Fruit fly (Drosophila melanogaster) whole organism, prepupa: ENCODE data around the gene SWIP.

Experiments
- Blimp-1 ChIP-seq: fragments of 200-800 bp; sonication (Bioruptor generic); optimal IDR thresholded peaks from 3 replicates; lab custom pipeline; 2017; ENCODE audit warnings: missing biosample characterization, missing genetic modification characterization, mild to moderate bottlenecking, moderate library complexity, missing genetic modification reagents
- CG10631 ChIP-seq: fragments of 200-800 bp; sonication (Bioruptor generic); optimal IDR thresholded peaks from 2 replicates; lab custom pipeline; 2016; ENCODE audit warnings: missing biosample characterization, missing genetic modification characterization
- CG10669 ChIP-seq: fragments of 200-800 bp; sonication (Bioruptor generic); optimal IDR thresholded peaks from 3 replicates; lab custom pipeline; 2018; ENCODE audit warnings: missing biosample characterization, mild to moderate bottlenecking, missing genetic modification characterization, moderate library complexity
- CG11294 ChIP-seq: fragments of 200-800 bp; sonication (Bioruptor generic); IDR thresholded peaks from 2 replicates; pipeline ENCODE4 v1.3.6; 2022; ENCODE audit warnings: missing biosample characterization, missing genetic modification characterization
- CG11762 ChIP-seq: fragments of 200-800 bp; sonication (Bioruptor generic); optimal IDR thresholded peaks from 3 replicates; lab custom pipeline; 2016; ENCODE audit warnings: missing biosample characterization, missing genetic modification characterization; ENCODE audit not compliant: insufficient read depth
- CG11902 ChIP-seq: fragments of 200-800 bp; sonication (Bioruptor generic); optimal IDR thresholded peaks from 3 replicates; lab custom pipeline; 2016; ENCODE audit warnings: missing biosample characterization, missing genetic modification characterization
- CG15336 ChIP-seq: fragments of 200-800 bp; sonication (Bioruptor generic); IDR thresholded peaks from 2 replicates; pipeline ENCODE4 v1.3.6; 2022; ENCODE audit warnings: missing biosample characterization, missing genetic modification characterization
- CG1621 ChIP-seq: fragments of 200-800 bp; sonication (Bioruptor generic); optimal IDR thresholded peaks from 3 replicates; lab custom pipeline; 2018; ENCODE audit warnings: missing biosample characterization, mild to moderate bottlenecking, missing genetic modification characterization
- CG3032 ChIP-seq: fragments of 200-800 bp; optimal IDR thresholded peaks from 2 replicates; lab custom pipeline; 2019; ENCODE audit warnings: missing biosample characterization, mild to moderate bottlenecking, missing genetic modification characterization, moderate library complexity
- CG31627 ChIP-seq: fragments of 200-800 bp; sonication (Bioruptor generic); optimal IDR thresholded peaks from 3 replicates; lab custom pipeline; 2016; ENCODE audit warnings: missing biosample characterization, missing genetic modification characterization
- CG34406 ChIP-seq: fragments of 200-800 bp; sonication (Bioruptor generic); optimal IDR thresholded peaks from 3 replicates; lab custom pipeline; 2016; ENCODE audit warnings: missing biosample characterization, missing genetic modification characterization
- CG3919 ChIP-seq: fragments of 200-800 bp; sonication (Bioruptor generic); optimal IDR thresholded peaks from 3 replicates; lab custom pipeline; 2016; ENCODE audit warnings: missing biosample characterization, missing genetic modification characterization
- CG4318 ChIP-seq: fragments of 200-800 bp; sonication (Bioruptor generic); optimal IDR thresholded peaks from 3 replicates; lab custom pipeline; 2017; ENCODE audit warnings: missing biosample characterization, mild to moderate bottlenecking, missing genetic modification characterization
- CG6163 ChIP-seq: fragments of 200-800 bp; sonication (Bioruptor generic); IDR thresholded peaks from 3 replicates; pipeline ENCODE4 v1.3.6; 2022; ENCODE audit warnings: missing biosample characterization, missing genetic modification characterization
- CG6276 ChIP-seq: fragments of 200-800 bp; sonication (Bioruptor generic); optimal IDR thresholded peaks from 2 replicates; lab custom pipeline; 2017; ENCODE audit warnings: missing biosample characterization, mild to moderate bottlenecking, missing genetic modification characterization
- CG6808 ChIP-seq: fragments of 200-800 bp; sonication (Bioruptor generic); optimal IDR thresholded peaks from 3 replicates; lab custom pipeline; 2017; ENCODE audit warnings: missing biosample characterization, missing genetic modification characterization, mild to moderate bottlenecking, moderate library complexity, missing genetic modification reagents
- CG6854 ChIP-seq: fragments of 200-800 bp; sonication (Bioruptor generic); optimal IDR thresholded peaks from 2 replicates; lab custom pipeline; 2017; ENCODE audit warnings: missing biosample characterization, mild to moderate bottlenecking, missing genetic modification characterization
- CG7368 ChIP-seq: fragments of 200-800 bp; sonication (Bioruptor generic); optimal IDR thresholded peaks from 3 replicates; lab custom pipeline; 2016; ENCODE audit warnings: missing biosample characterization, missing genetic modification characterization
- CG8119 ChIP-seq: fragments of 200-800 bp; sonication (Bioruptor generic); IDR thresholded peaks from 3 replicates; pipeline ENCODE4 v1.3.6; 2022; ENCODE audit warnings: missing biosample characterization, missing genetic modification characterization
- CG8319 ChIP-seq: fragments of 200-800 bp; sonication (Bioruptor generic); optimal IDR thresholded peaks from 3 replicates; lab custom pipeline; 2016; ENCODE audit warnings: missing biosample characterization, missing genetic modification characterization
- CG8632 ChIP-seq: fragments of 200-800 bp; sonication (Bioruptor generic); optimal IDR thresholded peaks from 3 replicates; lab custom pipeline; 2016; ENCODE audit warnings: missing biosample characterization, missing genetic modification characterization
- CG9139 ChIP-seq: fragments of 200-800 bp; sonication (Bioruptor generic); optimal IDR thresholded peaks from 3 replicates; lab custom pipeline; 2017; ENCODE audit warnings: missing biosample characterization, mild to moderate bottlenecking, missing genetic modification characterization
- Eip75B ChIP-seq: fragments of 200-800 bp; sonication (Bioruptor generic); optimal IDR thresholded peaks from 3 replicates; lab custom pipeline; 2016; ENCODE audit warnings: missing biosample characterization, missing genetic modification characterization
- Eip78C ChIP-seq: fragments of 200-800 bp; sonication (Bioruptor generic); peaks from one replicate; lab custom pipeline; 2016; ENCODE audit warnings: missing biosample characterization, missing genetic modification characterization
- Ets21C ChIP-seq: fragments of 200-800 bp; sonication (Bioruptor generic); optimal IDR thresholded peaks from 3 replicates; lab custom pipeline; 2016; ENCODE audit warnings: missing biosample characterization, missing genetic modification characterization
- Hr38 ChIP-seq: sonication (Bioruptor generic); optimal IDR thresholded peaks from 2 replicates; lab custom pipeline; 2016; ENCODE audit warnings: missing biosample characterization, missing genetic modification characterization
- Hr39 ChIP-seq: fragments of 200-800 bp; sonication (Bioruptor generic); optimal IDR thresholded peaks from 2 replicates; lab custom pipeline; 2016; ENCODE audit warnings: missing biosample characterization, missing genetic modification characterization
- Hr4 ChIP-seq: fragments of 200-800 bp; sonication (Bioruptor generic); optimal IDR thresholded peaks from 3 replicates; lab custom pipeline; 2016; ENCODE audit warnings: missing biosample characterization, missing genetic modification characterization
- Lpt ChIP-seq: fragments of 200-800 bp; sonication (Bioruptor generic); optimal IDR thresholded peaks from 3 replicates; lab custom pipeline; 2016; ENCODE audit warnings: missing biosample characterization, missing genetic modification characterization
- Met ChIP-seq: fragments of 200-800 bp; sonication (Bioruptor generic); optimal IDR thresholded peaks from 3 replicates; lab custom pipeline; 2016; ENCODE audit warnings: missing biosample characterization, missing genetic modification characterization
- OdsH ChIP-seq: fragments of 200-800 bp; sonication (Bioruptor generic); optimal IDR thresholded peaks from 3 replicates; lab custom pipeline; 2016; ENCODE audit warnings: missing biosample characterization, missing genetic modification characterization
- Smox ChIP-seq: fragments of 200-800 bp; sonication (Bioruptor generic); optimal IDR thresholded peaks from 3 replicates; lab custom pipeline; 2016; ENCODE audit warnings: missing biosample characterization, missing genetic modification characterization
- Sox14 ChIP-seq: fragments of 200-800 bp; sonication (Bioruptor generic); optimal IDR thresholded peaks from 3 replicates; lab custom pipeline; 2016; ENCODE audit warnings: missing biosample characterization, missing genetic modification characterization
- Sox15 ChIP-seq: fragments of 200-800 bp; sonication (Bioruptor generic); optimal IDR thresholded peaks from 3 replicates; lab custom pipeline; 2016; ENCODE audit warnings: missing biosample characterization, missing genetic modification characterization
- achi ChIP-seq: fragments of 200-800 bp; sonication (Bioruptor generic); optimal IDR thresholded peaks from 3 replicates; lab custom pipeline; 2016; ENCODE audit warnings: missing biosample characterization, missing genetic modification characterization
- cyc ChIP-seq: fragments of 200-800 bp; sonication (Bioruptor generic); optimal IDR thresholded peaks from 3 replicates; lab custom pipeline; 2016; ENCODE audit warnings: missing biosample characterization, missing genetic modification characterization
- dac ChIP-seq: fragments of 200-800 bp; sonication (Bioruptor generic); optimal IDR thresholded peaks from 2 replicates; lab custom pipeline; 2017; ENCODE audit warnings: missing biosample characterization, mild to moderate bottlenecking, missing genetic modification characterization
- dsx ChIP-seq: fragments of 200-800 bp; optimal IDR thresholded peaks from 3 replicates; lab custom pipeline; 2019; ENCODE audit warnings: missing biosample characterization, mild to moderate bottlenecking, missing genetic modification characterization, moderate library complexity; ENCODE audit not compliant: poor library complexity, severe bottlenecking
- esn ChIP-seq: fragments of 200-800 bp; sonication (Bioruptor generic); optimal IDR thresholded peaks from 2 replicates; lab custom pipeline; 2016; ENCODE audit warnings: missing biosample characterization, mild to moderate bottlenecking, missing genetic modification characterization, moderate library complexity
- fd59A ChIP-seq: fragments of 200-800 bp; sonication (Bioruptor generic); optimal IDR thresholded peaks from 2 replicates; lab custom pipeline; 2017; ENCODE audit warnings: missing biosample characterization, mild to moderate bottlenecking, missing genetic modification characterization, missing genetic modification reagents
- fkh ChIP-seq: fragments of 200-800 bp; sonication (Bioruptor generic); optimal IDR thresholded peaks from 3 replicates; lab custom pipeline; 2017; ENCODE audit warnings: missing biosample characterization, mild to moderate bottlenecking, missing genetic modification characterization, moderate library complexity
- lz ChIP-seq: fragments of 200-800 bp; sonication (Bioruptor generic); optimal IDR thresholded peaks from 3 replicates; lab custom pipeline; 2016; ENCODE audit warnings: missing biosample characterization, missing genetic modification characterization
- net ChIP-seq: fragments of 200-800 bp; sonication (Bioruptor generic); optimal IDR thresholded peaks from 3 replicates; lab custom pipeline; 2016; ENCODE audit warnings: missing biosample characterization, missing genetic modification characterization
- pdm3 ChIP-seq: fragments of 200-800 bp; sonication (Bioruptor generic); optimal IDR thresholded peaks from 3 replicates; lab custom pipeline; 2016; ENCODE audit warnings: missing biosample characterization, missing genetic modification characterization
- spab ChIP-seq: fragments of 200-800 bp; sonication (Bioruptor generic); optimal IDR thresholded peaks from 2 replicates; lab custom pipeline; 2017; ENCODE audit warnings: missing biosample characterization, mild to moderate bottlenecking, missing genetic modification characterization, missing genetic modification reagents
- ss ChIP-seq, 2 experiments: fragments of 200-800 bp; sonication (Bioruptor generic); optimal IDR thresholded peaks; 2 replicates in 1 of 2; 3 replicates in 1 of 2; lab custom pipeline; 2017 to 2018; ENCODE audit warnings: mild to moderate bottlenecking in 2 of 2, missing biosample characterization in 2 of 2, missing genetic modification characterization in 2 of 2, moderate library complexity in 1 of 2
- topi ChIP-seq: fragments of 200-800 bp; sonication (Bioruptor generic); optimal IDR thresholded peaks from 3 replicates; lab custom pipeline; 2016; ENCODE audit warnings: missing biosample characterization, missing genetic modification characterization
- vri ChIP-seq: fragments of 200-800 bp; sonication (Bioruptor generic); optimal IDR thresholded peaks from 3 replicates; lab custom pipeline; 2016; ENCODE audit warnings: missing biosample characterization, mild to moderate bottlenecking, missing genetic modification characterization

Gene SWIP

dm6 chrX:16320197-16320921 is 6.8 kb downstream of the SWIP start, which contains the start of gene Cyp1:
Gene Cyp1 (minus strand): TSS chrX:16320370.
- TF ChIP-seq CG11294 (GFP tag; lab: Robert Waterston, UW) = peak; percentile 22; the same call in 1 of the 2 replicates
- TF ChIP-seq CG11902 (GFP tag; lab: Kevin White, UChicago) = peak; percentile 13
- no peak for TF ChIP-seq Ets21C (GFP tag; lab: Kevin White, UChicago)
- TF ChIP-seq CG3919 = no peak
- TF ChIP-seq Sox14 (GFP tag; lab: Kevin White, UChicago) = peak; percentile 17
- no peak for TF ChIP-seq OdsH (GFP tag; lab: Kevin White, UChicago)
- TF ChIP-seq spab (GFP tag; lab: Kevin White, UChicago) = no peak
- TF ChIP-seq Lpt (GFP tag; lab: Kevin White, UChicago) = peak; percentile 2
- TF ChIP-seq lz = peak; percentile 43
- TF ChIP-seq Eip75B (GFP tag; lab: Kevin White, UChicago) = no peak
- no peak for TF ChIP-seq Met (GFP tag; lab: Kevin White, UChicago)
- peak; percentile 88 for TF ChIP-seq vri (GFP tag; lab: Kevin White, UChicago)
- peak; percentile 20 for TF ChIP-seq Sox15 (GFP tag; lab: Kevin White, UChicago)
- no peak for TF ChIP-seq fkh (GFP tag; lab: Kevin White, UChicago)
- no peak for TF ChIP-seq Smox
- TF ChIP-seq CG7368 (GFP tag; lab: Kevin White, UChicago) = no peak
- no peak for TF ChIP-seq CG10631 (GFP tag; lab: Kevin White, UChicago)
- TF ChIP-seq CG6163 = peak; percentile 64; the same call in 1 of the 3 replicates
- TF ChIP-seq CG3032 (tag; lab: Kevin White, UChicago) = no peak
- TF ChIP-seq CG31627 (GFP tag; lab: Kevin White, UChicago) = no peak
- peak; percentile 32 for TF ChIP-seq topi (GFP tag; lab: Kevin White, UChicago)
- TF ChIP-seq CG9139 = no peak
- peak; percentile 11 for TF ChIP-seq cyc (GFP tag; lab: Kevin White, UChicago)
- peak; percentile 52 for TF ChIP-seq CG1621 (tag; lab: Kevin White, UChicago)
- TF ChIP-seq dsx (GFP tag; lab: Kevin White, UChicago) = no peak
- TF ChIP-seq CG8319 (GFP tag; lab: Kevin White, UChicago) = no peak
- peak; percentile 27 for TF ChIP-seq achi (GFP tag; lab: Kevin White, UChicago)
- no peak for TF ChIP-seq CG10669 (GFP tag; lab: Kevin White, UChicago)
- TF ChIP-seq fd59A (GFP tag; lab: Kevin White, UChicago) = no peak
- TF ChIP-seq ss (GFP tag; optimal IDR thresholded peaks at IDR 0.05; lab: Kevin White, UChicago) = no peak
- peak; percentile 12 for TF ChIP-seq CG6854 (GFP tag; lab: Kevin White, UChicago)
- no peak for TF ChIP-seq CG6276
- TF ChIP-seq CG34406 = no peak
- TF ChIP-seq CG8119 = no peak
- peak; percentile 33 for TF ChIP-seq CG6808
- TF ChIP-seq pdm3 (GFP tag; lab: Kevin White, UChicago) = no peak
- no peak for TF ChIP-seq CG4318 (GFP tag; lab: Kevin White, UChicago)
- TF ChIP-seq Blimp-1 = no peak
- TF ChIP-seq Eip78C (GFP tag; lab: Kevin White, UChicago) = peak; percentile 76
- no peak for TF ChIP-seq Hr38 (GFP tag; lab: Kevin White, UChicago)
- no peak for TF ChIP-seq Hr4
- TF ChIP-seq CG11762 (GFP tag; lab: Kevin White, UChicago) = no peak
- no peak for TF ChIP-seq esn
- TF ChIP-seq net (GFP tag; lab: Kevin White, UChicago) = no peak
- TF ChIP-seq CG8632 (GFP tag; lab: Kevin White, UChicago) = no peak
- TF ChIP-seq CG15336 (GFP tag; lab: Robert Waterston, UW) = peak; percentile 16
- no peak for TF ChIP-seq dac (GFP tag; lab: Kevin White, UChicago)
- no peak for TF ChIP-seq Hr39
- TF ChIP-seq, all 60 proteins: peak for 16
